Worm (Caenorhabditis elegans) whole organism, L1 larva: ENCODE results near the gene Y97E10AR.6.

Experiments used
- C04F5.9 ChIP-seq: sonication (generic microtip); optimal IDR thresholded peaks from 2 replicates; lab custom pipeline; 2016; ENCODE audit warnings: missing genetic modification characterization, missing compliant biosample characterization
- C16A3.4 ChIP-seq: fragments of 150-350 bp; optimal IDR thresholded peaks from 2 replicates; lab custom pipeline; 2014; ENCODE audit warnings: missing biosample characterization, missing genetic modification characterization
- C34B4.2 ChIP-seq: sonication (generic microtip); optimal IDR thresholded peaks from 2 replicates; lab custom pipeline; 2017; ENCODE audit warnings: mild to moderate bottlenecking, missing genetic modification characterization, missing compliant biosample characterization
- alr-1 ChIP-seq: fragments of 200-800 bp; sonication (Bioruptor generic); optimal IDR thresholded peaks from 2 replicates; lab custom pipeline; 2018; ENCODE audit warnings: borderline replicate concordance, mild to moderate bottlenecking, missing genetic modification characterization, missing compliant biosample characterization
- aly-2 ChIP-seq: fragments of 150-350 bp; optimal IDR thresholded peaks from 2 replicates; lab custom pipeline; 2014; ENCODE audit warnings: missing biosample characterization, missing genetic modification characterization
- ama-1 ChIP-seq: fragments of 150-350 bp; optimal IDR thresholded peaks from 2 replicates; lab custom pipeline; 2014
- blmp-1 ChIP-seq: fragments of 150-350 bp; optimal IDR thresholded peaks from 2 replicates; lab custom pipeline; 2014; ENCODE audit warnings: missing biosample characterization, missing genetic modification characterization
- ceh-63 ChIP-seq: fragments of 200-800 bp; sonication (Bioruptor generic); optimal IDR thresholded peaks from 2 replicates; lab custom pipeline; 2018; ENCODE audit warnings: mild to moderate bottlenecking, missing genetic modification characterization, missing compliant biosample characterization
- ceh-82 ChIP-seq, 3 experiments: fragments of 150-350 bp in 1 of 3; sonication (generic microtip) in 2 of 3; optimal IDR thresholded peaks; 2 replicates each; lab custom pipeline; 2014 to 2017; ENCODE audit warnings: missing biosample characterization in 3 of 3, missing genetic modification characterization in 3 of 3
- ceh-88 ChIP-seq: fragments of 200-800 bp; sonication (Bioruptor generic); IDR thresholded peaks from 2 replicates; pipeline ENCODE4 v1.3.6; 2022; ENCODE audit warnings: missing genetic modification characterization, missing compliant biosample characterization
- ceh-90 ChIP-seq: sonication (generic microtip); optimal IDR thresholded peaks from 2 replicates; lab custom pipeline; 2016; ENCODE audit warnings: missing genetic modification characterization, missing compliant biosample characterization
- dpl-1 ChIP-seq, 3 experiments: fragments of 150-350 bp in 2 of 3; sonication (generic microtip) in 1 of 3; optimal IDR thresholded peaks; 2 replicates each; lab custom pipeline; 2014 to 2017; ENCODE audit warnings: missing biosample characterization in 3 of 3, missing genetic modification characterization in 3 of 3, missing genetic modification reagents in 3 of 3
- efl-1 ChIP-seq, 4 experiments: fragments of 150-350 bp; optimal IDR thresholded peaks in 3 of 4; peaks in 1 of 4; 1 replicate in 1 of 4; 2 replicates in 3 of 4; lab custom pipeline; 2014; ENCODE audit warnings: missing biosample characterization in 2 of 4, missing genetic modification characterization in 2 of 4, missing genetic modification reagents in 2 of 4
- egl-13 ChIP-seq: sonication (generic microtip); optimal IDR thresholded peaks from 2 replicates; lab custom pipeline; 2016; ENCODE audit warnings: missing genotype, missing genetic modification reagents, missing genetic modification characterization, missing compliant biosample characterization
- egl-27 ChIP-seq, 2 experiments: fragments of 150-350 bp in 1 of 2; sonication (generic microtip); optimal IDR thresholded peaks; 3 replicates each; lab custom pipeline; 2017 to 2018; ENCODE audit warnings: missing biosample characterization in 2 of 2, missing genetic modification characterization in 2 of 2, missing genetic modification reagents in 2 of 2
- elt-2 ChIP-seq: sonication (generic microtip); optimal IDR thresholded peaks from 2 replicates; lab custom pipeline; 2016; ENCODE audit warnings: missing genetic modification characterization, mild to moderate bottlenecking, inconsistent platforms, missing compliant biosample characterization, missing genetic modification reagents
- elt-3 ChIP-seq, 6 experiments: fragments of 150-350 bp in 1 of 6; sonication (generic microtip); optimal IDR thresholded peaks; 2 replicates each; lab custom pipeline; 2017 to 2018; ENCODE audit warnings: missing biosample characterization in 6 of 6, missing genetic modification characterization in 6 of 6, inconsistent platforms in 1 of 6
- fkh-10 ChIP-seq: sonication (generic microtip); optimal IDR thresholded peaks from 2 replicates; lab custom pipeline; 2017; ENCODE audit warnings: missing biosample characterization, missing genetic modification reagents, missing genetic modification characterization
- fkh-4 ChIP-seq: sonication (generic microtip); optimal IDR thresholded peaks from 2 replicates; lab custom pipeline; 2016; ENCODE audit warnings: missing compliant biosample characterization, missing genetic modification characterization, borderline replicate concordance
- hlh-17 ChIP-seq: fragments of 200-800 bp; sonication (Bioruptor generic); optimal IDR thresholded peaks from 2 replicates; lab custom pipeline; 2018; ENCODE audit warnings: missing genetic modification characterization, mild to moderate bottlenecking, missing compliant biosample characterization, moderate library complexity, borderline replicate concordance
- isw-1 ChIP-seq: fragments of 200-800 bp; sonication (Bioruptor generic); IDR thresholded peaks from 2 replicates; pipeline ENCODE4 v1.3.6; 2022; ENCODE audit warnings: missing genetic modification characterization, missing compliant biosample characterization
- jun-1 ChIP-seq: fragments of 150-350 bp; optimal IDR thresholded peaks from 2 replicates; lab custom pipeline; 2014; ENCODE audit warnings: missing biosample characterization, missing genetic modification reagents, missing genetic modification characterization
- lin-13 ChIP-seq: fragments of 150-350 bp; optimal IDR thresholded peaks from 2 replicates; lab custom pipeline; 2014; ENCODE audit warnings: missing biosample characterization, missing genetic modification reagents, missing genetic modification characterization
- lin-15B ChIP-seq: fragments of 150-350 bp; sonication (generic microtip); optimal IDR thresholded peaks from 3 replicates; lab custom pipeline; 2014; ENCODE audit warnings: missing biosample characterization, missing genetic modification characterization
- lin-35 ChIP-seq, 2 experiments: fragments of 150-350 bp; optimal IDR thresholded peaks; 2 replicates each; lab custom pipeline; 2014; ENCODE audit warnings: missing biosample characterization in 2 of 2, missing genetic modification characterization in 2 of 2, missing genetic modification reagents in 2 of 2
- lir-3 ChIP-seq: sonication (generic microtip); optimal IDR thresholded peaks from 2 replicates; lab custom pipeline; 2016; ENCODE audit warnings: mild to moderate bottlenecking, missing genetic modification characterization, moderate library complexity, missing compliant biosample characterization; ENCODE audit not compliant: poor library complexity
- lsy-2 ChIP-seq, 2 experiments: fragments of 150-350 bp; optimal IDR thresholded peaks; 2 replicates each; lab custom pipeline; 2014; ENCODE audit warnings: missing biosample characterization in 2 of 2, missing genetic modification characterization in 2 of 2
- mab-9 ChIP-seq: fragments of 200-800 bp; sonication (Bioruptor generic); IDR thresholded peaks from 2 replicates; pipeline ENCODE4 v1.3.6; 2022; ENCODE audit warnings: missing genetic modification reagents, missing genetic modification characterization, missing compliant biosample characterization
- mdl-1 ChIP-seq, 2 experiments: fragments of 150-350 bp; optimal IDR thresholded peaks; 2 replicates each; lab custom pipeline; 2014 to 2017; ENCODE audit warnings: missing biosample characterization in 2 of 2, missing genetic modification characterization in 2 of 2, inconsistent platforms in 1 of 2
- mep-1 ChIP-seq: fragments of 150-350 bp; optimal IDR thresholded peaks from 2 replicates; lab custom pipeline; 2014; ENCODE audit warnings: missing biosample characterization, missing genetic modification characterization
- nhr-11 ChIP-seq: fragments of 150-350 bp; optimal IDR thresholded peaks from 2 replicates; lab custom pipeline; 2014; ENCODE audit warnings: missing biosample characterization, missing genetic modification characterization
- nhr-12 ChIP-seq: sonication (generic microtip); optimal IDR thresholded peaks from 2 replicates; lab custom pipeline; 2017; ENCODE audit warnings: missing biosample characterization, missing genetic modification characterization
- nhr-19 ChIP-seq: fragments of 200-800 bp; sonication (Bioruptor generic); conservative IDR thresholded peaks from 2 replicates; pipeline ENCODE4 v1.3.6; 2022; ENCODE audit warnings: missing genetic modification characterization, missing compliant biosample characterization
- nhr-20 ChIP-seq: sonication (generic microtip); optimal IDR thresholded peaks from 2 replicates; lab custom pipeline; 2016; ENCODE audit warnings: mild to moderate bottlenecking, missing genetic modification characterization, missing compliant biosample characterization
- nhr-237 ChIP-seq: fragments of 150-350 bp; optimal IDR thresholded peaks from 2 replicates; lab custom pipeline; 2014; ENCODE audit warnings: missing biosample characterization, missing genetic modification characterization
- nhr-71 ChIP-seq: sonication (generic microtip); optimal IDR thresholded peaks from 2 replicates; lab custom pipeline; 2016; ENCODE audit warnings: mild to moderate bottlenecking, missing genetic modification characterization, moderate library complexity, missing compliant biosample characterization
- nhr-85 ChIP-seq: sonication (generic microtip); peaks from one replicate; lab custom pipeline; 2016; ENCODE audit warnings: missing genetic modification characterization, inconsistent platforms, missing compliant biosample characterization
- nhr-90 ChIP-seq: sonication (generic microtip); optimal IDR thresholded peaks from 2 replicates; lab custom pipeline; 2016; ENCODE audit warnings: mild to moderate bottlenecking, missing genetic modification characterization, missing compliant biosample characterization; ENCODE audit not compliant: poor library complexity
- pag-3 ChIP-seq: sonication (generic microtip); optimal IDR thresholded peaks from 2 replicates; lab custom pipeline; 2017; ENCODE audit warnings: missing genetic modification characterization, mild to moderate bottlenecking, missing compliant biosample characterization, antibody characterized with exemption, borderline replicate concordance; ENCODE audit not compliant: insufficient read depth
- pax-3 ChIP-seq: fragments of 200-800 bp; sonication (Bioruptor generic); optimal IDR thresholded peaks from 2 replicates; lab custom pipeline; 2018; ENCODE audit warnings: mild to moderate bottlenecking, missing genetic modification characterization, moderate library complexity, missing compliant biosample characterization
- pqm-1 ChIP-seq: sonication (generic microtip); optimal IDR thresholded peaks from 3 replicates; lab custom pipeline; 2017; ENCODE audit warnings: missing biosample characterization, missing genetic modification characterization
- skn-1 ChIP-seq: fragments of 150-350 bp; optimal IDR thresholded peaks from 2 replicates; lab custom pipeline; 2014; ENCODE audit warnings: missing biosample characterization, missing genetic modification characterization
- snpc-4 ChIP-seq: fragments of 150-350 bp; optimal IDR thresholded peaks from 2 replicates; lab custom pipeline; 2014; ENCODE audit warnings: missing biosample characterization, missing genetic modification characterization
- snu-23 ChIP-seq: sonication (generic microtip); optimal IDR thresholded peaks from 2 replicates; lab custom pipeline; 2016; ENCODE audit warnings: missing genetic modification characterization, missing compliant biosample characterization
- sox-4 ChIP-seq: sonication (generic microtip); optimal IDR thresholded peaks from 2 replicates; lab custom pipeline; 2016; ENCODE audit warnings: missing genetic modification characterization, missing compliant biosample characterization
- tbx-2 ChIP-seq: sonication (generic microtip); optimal IDR thresholded peaks from 2 replicates; lab custom pipeline; 2016; ENCODE audit warnings: missing genetic modification characterization, missing compliant biosample characterization
- unc-130 ChIP-seq: fragments of 150-350 bp; optimal IDR thresholded peaks from 2 replicates; lab custom pipeline; 2017; ENCODE audit warnings: missing biosample characterization, missing genetic modification characterization, inconsistent platforms
- unc-62 ChIP-seq: fragments of 150-350 bp; optimal IDR thresholded peaks from 2 replicates; lab custom pipeline; 2014; ENCODE audit warnings: missing biosample characterization, missing genetic modification reagents, missing genetic modification characterization
- zip-4 ChIP-seq: fragments of 200-800 bp; sonication (Bioruptor generic); optimal IDR thresholded peaks from 2 replicates; lab custom pipeline; 2018; ENCODE audit warnings: mild to moderate bottlenecking, missing genetic modification characterization, moderate library complexity, missing compliant biosample characterization

The Y97E10AR.6 gene

ce11 chrV:7980370-7980987, 33.3 kb downstream of the Y97E10AR.6 start (continued):
- TF ChIP-seq unc-130 (tag; lab: Kevin White, UChicago): no peak
- TF ChIP-seq fkh-4: no peak
- no peak for TF ChIP-seq nhr-11 (tag; lab: Kevin White, UChicago)
- no peak for TF ChIP-seq snpc-4 (tag; lab: Kevin White, UChicago)
- peak; percentile 32 for TF ChIP-seq mep-1 (tag; lab: Kevin White, UChicago)
- no peak for TF ChIP-seq hlh-17 (GFP tag; lab: Kevin White, UChicago)
- peak in 1 of 2 experiments; percentile 2 for TF ChIP-seq egl-27 (tag; optimal IDR thresholded peaks at IDR 0.05; lab: Kevin White, UChicago)
- no peak for TF ChIP-seq ceh-90 (tag; lab: Kevin White, UChicago)
- no peak for TF ChIP-seq tbx-2 (tag; lab: Kevin White, UChicago)
- TF ChIP-seq C34B4.2 (tag; lab: Kevin White, UChicago): no peak
- TF ChIP-seq lir-3 (tag; lab: Kevin White, UChicago): no peak
- TF ChIP-seq unc-62 (GFP tag; lab: Kevin White, UChicago): no peak
- no peak for TF ChIP-seq C16A3.4 (tag; lab: Kevin White, UChicago)
- TF ChIP-seq nhr-90 (tag; lab: Kevin White, UChicago): no peak
- TF ChIP-seq sox-4: no peak
- no peak for TF ChIP-seq mab-9
- no peak for TF ChIP-seq C04F5.9 (tag; lab: Kevin White, UChicago)
- TF ChIP-seq mdl-1 (tag; optimal IDR thresholded peaks at IDR 0.05; lab: Kevin White, UChicago): no peak
- TF ChIP-seq zip-4 (GFP tag; lab: Kevin White, UChicago): no peak
- TF ChIP-seq aly-2 (tag; lab: Kevin White, UChicago): no peak
- peak; percentile 18 to 42 for TF ChIP-seq lsy-2 (tag; optimal IDR thresholded peaks at IDR 0.05; lab: Kevin White, UChicago)
- no peak for TF ChIP-seq lin-15B (tag; lab: Kevin White, UChicago)
- TF ChIP-seq nhr-20 (tag; lab: Kevin White, UChicago): no peak
- peak in 1 of 3 experiments; percentile 7 for TF ChIP-seq ceh-82 (tag; optimal IDR thresholded peaks at IDR 0.05; lab: Kevin White, UChicago)
- no peak for TF ChIP-seq elt-3 (tag; optimal IDR thresholded peaks at IDR 0.05; lab: Kevin White, UChicago)
- TF ChIP-seq ama-1 (lab: Kevin White, UChicago): no peak
- TF ChIP-seq pag-3 (tag; lab: Kevin White, UChicago): no peak
- no peak for TF ChIP-seq lin-13 (GFP tag; lab: Kevin White, UChicago)
- TF ChIP-seq alr-1 (tag; lab: Kevin White, UChicago): no peak
- TF ChIP-seq efl-1 (optimal IDR thresholded peaks at IDR 0.05; lab: Kevin White, UChicago): no peak
- peak in 1 of 2 experiments; percentile 48 for TF ChIP-seq efl-1 (GFP tag; optimal IDR thresholded peaks at IDR 0.05 in 1 of 2; lab: Kevin White, UChicago)
- TF ChIP-seq, all 84 proteins: peak for 15

- TF ChIP-seq nhr-71 (tag; lab: Kevin White, UChicago) (peak; percentile 7), nhr-12 (no peak), skn-1 (tag; lab: Kevin White, UChicago) (no peak), nhr-19 (GFP tag; lab: Robert Waterston, UW) (no peak), nhr-20 (tag; lab: Kevin White, UChicago) (peak; percentile 56), elt-3 (tag; optimal IDR thresholded peaks at IDR 0.05; lab: Kevin White, UChicago) (peak in 2 of 6 experiments; percentile 3 to 75), snpc-4 (tag; lab: Kevin White, UChicago) (no peak), snu-23 (GFP tag; lab: Kevin White, UChicago) (peak; percentile 56), isw-1 (GFP tag; lab: Robert Waterston, UW) (no peak), egl-13 (tag; lab: Kevin White, UChicago) (no peak), lsy-2 (tag; optimal IDR thresholded peaks at IDR 0.05; lab: Kevin White, UChicago) (peak in 1 of 2 experiments; percentile 82), nhr-237 (tag; lab: Kevin White, UChicago) (no peak), mep-1 (tag; lab: Kevin White, UChicago) (peak; percentile 24), pqm-1 (tag; lab: Kevin White, UChicago) (no peak), fkh-10 (no peak), elt-2 (tag; lab: Kevin White, UChicago) (no peak), ceh-88 (no peak), pax-3 (tag; lab: Kevin White, UChicago) (no peak), dpl-1 (GFP tag; optimal IDR thresholded peaks at IDR 0.05; lab: Kevin White, UChicago) (peak in 2 of 3 experiments; percentile 12 to 31), ceh-63 (no peak), lin-35 (GFP tag; optimal IDR thresholded peaks at IDR 0.05; lab: Kevin White, UChicago) (peak in 1 of 2 experiments; percentile 65), mdl-1 (tag; optimal IDR thresholded peaks at IDR 0.05; lab: Kevin White, UChicago) (peak in 1 of 2 experiments; percentile 27), blmp-1 (tag; lab: Kevin White, UChicago) (peak; percentile 77), jun-1 (no peak), C16A3.4 (tag; lab: Kevin White, UChicago) (peak; percentile 46), nhr-85 (peak; percentile 79)
Measured at ce11 chrV:7978798-7979197, 35.0 kb downstream of the Y97E10AR.6 start.
